Fruit fly (Drosophila melanogaster): ENCODE data around the gene tin.

Gene tin

dm6 chr3R:21349039-21349781 is 29.6 kb upstream of the tin start, which contains the start of gene aus (continued):
- no peak for TF ChIP-seq Oaz (GFP tag; IDR thresholded peaks at IDR 0.05)
- no peak for TF ChIP-seq ci (GFP tag; IDR thresholded peaks at IDR 0.05)
- peak; percentile 67 for TF ChIP-seq pita (GFP tag; optimal IDR thresholded peaks at IDR 0.05)
- TF ChIP-seq CG1602 (GFP tag; optimal IDR thresholded peaks at IDR 0.05), result no peak
- no peak for TF ChIP-seq CG17612 (GFP tag; IDR thresholded peaks at IDR 0.05)
- TF ChIP-seq onecut (GFP tag; IDR thresholded peaks at IDR 0.05), result peak; percentile 38
- TF ChIP-seq Xrp1 (GFP tag; IDR thresholded peaks at IDR 0.05), result no peak
- TF ChIP-seq corto (GFP tag; optimal IDR thresholded peaks at IDR 0.05), result no peak
- TF ChIP-seq insv (GFP tag; optimal IDR thresholded peaks at IDR 0.05), result peak in 1 of 2 experiments; percentile 10
- peak; percentile 25 for TF ChIP-seq pfk (GFP tag; optimal IDR thresholded peaks at IDR 0.05)
- TF ChIP-seq Spps (tag; optimal IDR thresholded peaks at IDR 0.05), result no peak
- TF ChIP-seq gcm (GFP tag; optimal IDR thresholded peaks at IDR 0.05), result no peak
- TF ChIP-seq ken (GFP tag; IDR thresholded peaks at IDR 0.05), result no peak
- TF ChIP-seq CG1603 (tag; optimal IDR thresholded peaks at IDR 0.05), result peak; percentile 58
- TF ChIP-seq pum (GFP tag; optimal IDR thresholded peaks at IDR 0.05), result no peak
- no peak for TF ChIP-seq CG31224 (GFP tag; IDR thresholded peaks at IDR 0.05)
- peak; percentile 53 for TF ChIP-seq CG8924 (tag; optimal IDR thresholded peaks at IDR 0.05)
- peak; percentile 52 for TF ChIP-seq CG12659 (GFP tag; optimal IDR thresholded peaks at IDR 0.05)
- peak; percentile 68 for TF ChIP-seq CG34376 (GFP tag; optimal IDR thresholded peaks at IDR 0.05)
- TF ChIP-seq nmo (GFP tag; optimal IDR thresholded peaks at IDR 0.05), result peak; percentile 9
- no peak for TF ChIP-seq maf-S (GFP tag; optimal IDR thresholded peaks at IDR 0.05)
- peak; percentile 10 for TF ChIP-seq fd102C (GFP tag; optimal IDR thresholded peaks at IDR 0.05)
- peak; percentile 37 for TF ChIP-seq grn (GFP tag; optimal IDR thresholded peaks at IDR 0.05)
- TF ChIP-seq CG11723 (GFP tag; optimal IDR thresholded peaks at IDR 0.05), result no peak
- TF ChIP-seq CG2875 (GFP tag; optimal IDR thresholded peaks at IDR 0.05), result peak; percentile 45
- TF ChIP-seq odd (GFP tag; optimal IDR thresholded peaks at IDR 0.05), result peak; percentile 2
- peak; percentile 3 for TF ChIP-seq PHDP (tag; optimal IDR thresholded peaks at IDR 0.05)
- TF ChIP-seq Fer1 (GFP tag; optimal IDR thresholded peaks at IDR 0.05), result peak; percentile 3
- TF ChIP-seq C15 (GFP tag; IDR thresholded peaks at IDR 0.05), result no peak
- peak; percentile 38 for TF ChIP-seq nerfin-1 (tag; optimal IDR thresholded peaks at IDR 0.05)
- TF ChIP-seq chm (GFP tag; IDR thresholded peaks at IDR 0.05), result no peak
- peak; percentile 6 for TF ChIP-seq sd (tag; optimal IDR thresholded peaks at IDR 0.05)
- no peak for TF ChIP-seq CG10959 (GFP tag; IDR thresholded peaks at IDR 0.05)
- TF ChIP-seq CG3163 (GFP tag; optimal IDR thresholded peaks at IDR 0.05), result no peak
- TF ChIP-seq sqz (GFP tag; optimal IDR thresholded peaks at IDR 0.05), result peak; percentile 14
- TF ChIP-seq pzg (GFP tag; optimal IDR thresholded peaks at IDR 0.05), result peak; percentile 81
- peak; percentile 78 for TF ChIP-seq Ets65A (GFP tag)
- no peak for TF ChIP-seq dan (GFP tag; IDR thresholded peaks at IDR 0.05)
- peak; percentile 61 for TF ChIP-seq nom (GFP tag; optimal IDR thresholded peaks at IDR 0.05)
- no peak for TF ChIP-seq CG4328 (GFP tag; optimal IDR thresholded peaks at IDR 0.05)
- no peak for TF ChIP-seq CG15696 (tag; optimal IDR thresholded peaks at IDR 0.05)
- peak; percentile 55 for TF ChIP-seq trem (tag; optimal IDR thresholded peaks at IDR 0.05)
- TF ChIP-seq Dll (GFP tag; IDR thresholded peaks at IDR 0.05; ENCODE audit: partially characterized antibody), result no peak
- no peak for TF ChIP-seq CG7839 (tag; optimal IDR thresholded peaks at IDR 0.05)
- no peak for TF ChIP-seq CoRest (tag; optimal IDR thresholded peaks at IDR 0.05)
- no peak for TF ChIP-seq CG11696 (GFP tag; IDR thresholded peaks at IDR 0.05)
- TF ChIP-seq CG5180 (GFP tag; optimal IDR thresholded peaks at IDR 0.05), result peak; percentile 16
- TF ChIP-seq crp (GFP tag; optimal IDR thresholded peaks at IDR 0.05), result peak in 1 of 2 experiments; percentile 2
- no peak for TF ChIP-seq kni (GFP tag; optimal IDR thresholded peaks at IDR 0.05)

Measured in whole organism, embryonic.